Fruit fly (Drosophila melanogaster) whole organism, embryonic: ENCODE measurements around the gene CG9586.

Source experiments
- CG10654 ChIP-seq: fragments of 200-800 bp; sonication (Bioruptor generic); optimal IDR thresholded peaks from 2 replicates; lab custom pipeline; 2016; ENCODE audit warnings: missing biosample characterization, missing genetic modification characterization
- CG12769 ChIP-seq: fragments of 200-800 bp; sonication (Bioruptor generic); optimal IDR thresholded peaks from 2 replicates; lab custom pipeline; 2019; ENCODE audit warnings: missing biosample characterization, mild to moderate bottlenecking, missing genetic modification characterization, moderate library complexity
- CG13123 ChIP-seq: fragments of 200-800 bp; sonication (Bioruptor generic); optimal IDR thresholded peaks from 2 replicates; lab custom pipeline; 2016; ENCODE audit warnings: missing biosample characterization, missing genetic modification characterization
- CG1529 ChIP-seq: fragments of 200-800 bp; sonication (Bioruptor generic); optimal IDR thresholded peaks from 3 replicates; lab custom pipeline; 2018; ENCODE audit warnings: missing biosample characterization, missing genetic modification characterization
- CG2889 ChIP-seq: fragments of 200-800 bp; sonication (Bioruptor generic); IDR thresholded peaks from 3 replicates; pipeline ENCODE4 v1.3.6; 2022; ENCODE audit warnings: missing biosample characterization, missing genetic modification characterization
- CG6654 ChIP-seq: fragments of 200-800 bp; sonication (Bioruptor generic); optimal IDR thresholded peaks from 2 replicates; lab custom pipeline; 2017; ENCODE audit warnings: missing biosample characterization, mild to moderate bottlenecking, missing genetic modification characterization
- CG7271 ChIP-seq: fragments of 200-800 bp; sonication (Bioruptor generic); optimal IDR thresholded peaks from 2 replicates; lab custom pipeline; 2018; ENCODE audit warnings: missing biosample characterization, mild to moderate bottlenecking, missing genetic modification characterization, moderate library complexity
- H15 ChIP-seq: fragments of 200-800 bp; sonication (Bioruptor generic); IDR thresholded peaks from 3 replicates; pipeline ENCODE4 v1.3.6; 2022; ENCODE audit warnings: missing biosample characterization, missing genetic modification characterization
- caup ChIP-seq: fragments of 200-800 bp; sonication (Bioruptor generic); optimal IDR thresholded peaks from 3 replicates; lab custom pipeline; 2017; ENCODE audit warnings: missing biosample characterization, mild to moderate bottlenecking, missing genetic modification characterization, moderate library complexity; ENCODE audit not compliant: severe bottlenecking
- lbe ChIP-seq: fragments of 200-800 bp; sonication (Bioruptor generic); optimal IDR thresholded peaks from 2 replicates; lab custom pipeline; 2016; ENCODE audit warnings: missing biosample characterization, mild to moderate bottlenecking, missing genetic modification characterization
- lilli ChIP-seq: fragments of 200-800 bp; sonication (Bioruptor generic); optimal IDR thresholded peaks from 3 replicates; lab custom pipeline; 2016; ENCODE audit warnings: missing biosample characterization, missing genetic modification characterization
- ttk ChIP-seq: fragments of 200-800 bp; sonication (Bioruptor generic); IDR thresholded peaks from 2 replicates; pipeline ENCODE4 v2.1.2; 2022; ENCODE audit warnings: missing biosample characterization, missing genetic modification characterization

- TF ChIP-seq CG12769 (tag; lab: Kevin White, UChicago) (peak; percentile 28), lbe (GFP tag; lab: Kevin White, UChicago) (no peak), CG7271 (tag; lab: Kevin White, UChicago) (no peak), lilli (GFP tag; lab: Kevin White, UChicago) (no peak), caup (GFP tag; lab: Kevin White, UChicago) (no peak), CG1529 (GFP tag; lab: Kevin White, UChicago) (no peak), ttk (GFP tag; lab: Robert Waterston, UW) (no peak), H15 (GFP tag; lab: Robert Waterston, UW) (no peak), CG13123 (no peak), CG6654 (GFP tag; lab: Kevin White, UChicago) (no peak), CG2889 (GFP tag; lab: Robert Waterston, UW) (no peak), CG10654 (GFP tag; lab: Kevin White, UChicago) (no peak)
Observed at dm6 chr2L:9182504-9182928, 16.2 kb upstream of the CG9586 start.
